Fruit fly (Drosophila melanogaster) S2 (cell line): ENCODE data around the gene Nubp2.

Source experiments
- CG8478 ChIP-seq: fragments of >200 bp; optimal IDR thresholded peaks from 2 replicates; lab custom pipeline; 2018
- CTCF ChIP-seq, 2 experiments: fragments of >200 bp; optimal IDR thresholded peaks; 2 replicates each; lab custom pipeline; 2018

DNA sequence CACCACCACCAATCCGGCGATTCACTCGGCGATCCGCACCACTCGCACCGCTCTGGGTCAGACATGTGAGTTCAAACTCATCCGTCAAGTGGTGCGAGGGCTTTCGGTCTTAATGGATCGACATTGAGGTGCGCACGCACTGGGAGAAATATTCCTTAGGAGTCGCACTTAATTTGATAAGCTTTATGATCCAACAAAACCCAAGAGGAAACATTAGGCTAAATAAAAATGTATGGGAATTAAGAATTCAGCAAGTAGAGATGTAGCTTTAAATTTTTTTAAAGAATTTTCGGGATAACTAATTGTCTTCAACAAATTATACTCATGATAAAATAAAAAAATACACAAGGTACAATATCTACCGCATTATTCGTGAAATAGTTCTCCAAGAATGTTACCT, 50.1 kb downstream of the Nubp2 start:
- TF ChIP-seq CG8478 (lab: Kevin White, UChicago) (no peak), CTCF (optimal IDR thresholded peaks at IDR 0.05; lab: Kevin White, UChicago) (no peak)
